Worm (Caenorhabditis elegans): ENCODE results near the gene str-150.

str-150 gene

ce11 chrV:16582973-16583372, at the start of gene str-150:
TSS of gene str-150 (plus strand) at chrV:16583273.
- TF ChIP-seq fos-1 (tag; optimal IDR thresholded peaks at IDR 0.05) = no peak

ce11 chrV:16534000-16534399, 49.1 kb upstream of the str-150 start, which contains the start of gene cpr-2:
TSS of gene cpr-2 (minus strand) at chrV:16534100.
- TF ChIP-seq jun-1 (tag; optimal IDR thresholded peaks at IDR 0.05) (no peak), mdl-1 (tag; optimal IDR thresholded peaks at IDR 0.05) (no peak), ceh-82 (tag; optimal IDR thresholded peaks at IDR 0.05) (no peak), nhr-76 (tag; optimal IDR thresholded peaks at IDR 0.05) (no peak), nhr-67 (tag; optimal IDR thresholded peaks at IDR 0.05) (no peak), ztf-11 (tag; optimal IDR thresholded peaks at IDR 0.05) (no peak), nhr-11 (tag; optimal IDR thresholded peaks at IDR 0.05) (no peak), nhr-77 (tag; optimal IDR thresholded peaks at IDR 0.05) (no peak)

ce11 chrV:16535172-16535571, 47.9 kb upstream of the str-150 start, which contains the start of gene Y32B12B.8:
TSS of gene Y32B12B.8 (plus strand) at chrV:16535472.
- TF ChIP-seq daf-12 (tag; optimal IDR thresholded peaks at IDR 0.05) = no peak
- TF ChIP-seq skn-1 (tag; optimal IDR thresholded peaks at IDR 0.05) = no peak
- no peak for TF ChIP-seq nhr-43 (tag; optimal IDR thresholded peaks at IDR 0.05; ENCODE audit: poor library complexity, severe bottlenecking)
- TF ChIP-seq nhr-237 (tag; optimal IDR thresholded peaks at IDR 0.05) = no peak
- TF ChIP-seq lin-15B (tag; optimal IDR thresholded peaks at IDR 0.05) = no peak
- no peak for TF ChIP-seq mml-1 (tag; optimal IDR thresholded peaks at IDR 0.05)
- no peak for TF ChIP-seq nhr-76 (tag; optimal IDR thresholded peaks at IDR 0.05)
- no peak for TF ChIP-seq nhr-12 (tag; optimal IDR thresholded peaks at IDR 0.05)
- TF ChIP-seq nfya-1 (tag; optimal IDR thresholded peaks at IDR 0.05; ENCODE audit: insufficient read depth) = no peak
- TF ChIP-seq R02D3.7 (tag; optimal IDR thresholded peaks at IDR 0.05) = no peak
- no peak for TF ChIP-seq unc-62 (GFP tag; optimal IDR thresholded peaks at IDR 0.05)
- no peak for TF ChIP-seq pha-4 (tag; optimal IDR thresholded peaks at IDR 0.05)

- TF ChIP-seq fkh-2 (tag; optimal IDR thresholded peaks at IDR 0.05) (no peak), nhr-67 (tag; optimal IDR thresholded peaks at IDR 0.05) (no peak), lsy-12 (tag; optimal IDR thresholded peaks at IDR 0.05) (no peak), nhr-77 (tag; optimal IDR thresholded peaks at IDR 0.05) (no peak)
Observed at ce11 chrV:16536701-16537100, 46.4 kb upstream of the str-150 start, which contains the start of gene Y32B12B.1. TSS of gene Y32B12B.1 (plus strand) at chrV:16537001.

- TF ChIP-seq nhr-28 (tag; optimal IDR thresholded peaks at IDR 0.05) = no peak
- TF ChIP-seq lsy-12 (tag; optimal IDR thresholded peaks at IDR 0.05) = no peak
- TF ChIP-seq nfya-1 (tag; optimal IDR thresholded peaks at IDR 0.05; ENCODE audit: insufficient read depth) = peak; percentile 83
- TF ChIP-seq nhr-23 (tag; optimal IDR thresholded peaks at IDR 0.05) = no peak
- TF ChIP-seq elt-2 (tag; optimal IDR thresholded peaks at IDR 0.05) = peak; percentile 36
- TF ChIP-seq lin-15B (tag; optimal IDR thresholded peaks at IDR 0.05) = peak; percentile 73
Observed at ce11 chrV:16537908-16538446, 45.1 kb upstream of the str-150 start, which contains the start of gene Y32B12B.2. TSS of gene Y32B12B.2 (plus strand) at chrV:16538396.

ce11 chrV:16539666-16540065, 43.4 kb upstream of the str-150 start:
- TF ChIP-seq eor-1 (tag; optimal IDR thresholded peaks at IDR 0.05) = no peak
- peak; percentile 86 for TF ChIP-seq nfya-1 (tag; optimal IDR thresholded peaks at IDR 0.05; ENCODE audit: insufficient read depth)
- no peak for TF ChIP-seq lin-39 (tag; optimal IDR thresholded peaks at IDR 0.05)
- TF ChIP-seq ceh-28 (tag; optimal IDR thresholded peaks at IDR 0.05) = no peak
- no peak for TF ChIP-seq nhr-77 (tag; optimal IDR thresholded peaks at IDR 0.05)
- no peak for TF ChIP-seq mdl-1 (tag; optimal IDR thresholded peaks at IDR 0.05)
- TF ChIP-seq unc-62 (GFP tag; optimal IDR thresholded peaks at IDR 0.05) = no peak
- TF ChIP-seq egl-27 (tag; optimal IDR thresholded peaks at IDR 0.05) = no peak

ce11 chrV:16540657-16541056, 42.4 kb upstream of the str-150 start:
- TF ChIP-seq R02D3.7 (tag; optimal IDR thresholded peaks at IDR 0.05) (no peak), nfya-1 (tag; optimal IDR thresholded peaks at IDR 0.05; ENCODE audit: insufficient read depth) (peak; percentile 83), unc-39 (tag; optimal IDR thresholded peaks at IDR 0.05) (no peak)

Data from whole organism, L3 larva.